Worm (Caenorhabditis elegans) whole organism, L1 larva: ENCODE data around the gene F54C9.11.

Experiments
- C16A3.4 ChIP-seq: fragments of 150-350 bp; optimal IDR thresholded peaks from 2 replicates; lab custom pipeline; 2014; ENCODE audit warnings: missing biosample characterization, missing genetic modification characterization
- F16B12.6 ChIP-seq: fragments of 150-350 bp; optimal IDR thresholded peaks from 2 replicates; lab custom pipeline; 2014; ENCODE audit warnings: missing biosample characterization, missing genetic modification characterization
- aha-1 ChIP-seq: fragments of 150-350 bp; optimal IDR thresholded peaks from 2 replicates; lab custom pipeline; 2014; ENCODE audit warnings: missing biosample characterization, missing genetic modification characterization
- aly-2 ChIP-seq: fragments of 150-350 bp; optimal IDR thresholded peaks from 2 replicates; lab custom pipeline; 2014; ENCODE audit warnings: missing biosample characterization, missing genetic modification characterization
- ceh-63 ChIP-seq: fragments of 200-800 bp; sonication (Bioruptor generic); optimal IDR thresholded peaks from 2 replicates; lab custom pipeline; 2018; ENCODE audit warnings: mild to moderate bottlenecking, missing genetic modification characterization, missing compliant biosample characterization
- ceh-8 ChIP-seq: fragments of 200-800 bp; sonication (Bioruptor generic); optimal IDR thresholded peaks from 2 replicates; lab custom pipeline; 2018; ENCODE audit warnings: mild to moderate bottlenecking, missing genetic modification characterization, moderate library complexity, missing compliant biosample characterization
- ceh-82 ChIP-seq, 3 experiments: fragments of 150-350 bp in 1 of 3; sonication (generic microtip) in 2 of 3; optimal IDR thresholded peaks; 2 replicates each; lab custom pipeline; 2014 to 2017; ENCODE audit warnings: missing biosample characterization in 3 of 3, missing genetic modification characterization in 3 of 3
- ceh-88 ChIP-seq: fragments of 200-800 bp; sonication (Bioruptor generic); IDR thresholded peaks from 2 replicates; pipeline ENCODE4 v1.3.6; 2022; ENCODE audit warnings: missing genetic modification characterization, missing compliant biosample characterization
- dpl-1 ChIP-seq, 3 experiments: fragments of 150-350 bp in 2 of 3; sonication (generic microtip) in 1 of 3; optimal IDR thresholded peaks; 2 replicates each; lab custom pipeline; 2014 to 2017; ENCODE audit warnings: missing biosample characterization in 3 of 3, missing genetic modification characterization in 3 of 3, missing genetic modification reagents in 3 of 3
- egl-27 ChIP-seq, 2 experiments: fragments of 150-350 bp in 1 of 2; sonication (generic microtip); optimal IDR thresholded peaks; 3 replicates each; lab custom pipeline; 2017 to 2018; ENCODE audit warnings: missing biosample characterization in 2 of 2, missing genetic modification characterization in 2 of 2, missing genetic modification reagents in 2 of 2
- elt-3 ChIP-seq, 6 experiments: fragments of 150-350 bp in 1 of 6; sonication (generic microtip); optimal IDR thresholded peaks; 2 replicates each; lab custom pipeline; 2017 to 2018; ENCODE audit warnings: missing biosample characterization in 6 of 6, missing genetic modification characterization in 6 of 6, inconsistent platforms in 1 of 6
- ets-5 ChIP-seq: fragments of 200-800 bp; sonication (Bioruptor generic); IDR thresholded peaks from 2 replicates; pipeline ENCODE4 v1.3.6; 2022; ENCODE audit warnings: missing genetic modification characterization, missing compliant biosample characterization
- fkh-10 ChIP-seq: sonication (generic microtip); optimal IDR thresholded peaks from 2 replicates; lab custom pipeline; 2017; ENCODE audit warnings: missing biosample characterization, missing genetic modification reagents, missing genetic modification characterization
- fkh-8 ChIP-seq: sonication (generic microtip); optimal IDR thresholded peaks from 2 replicates; lab custom pipeline; 2016; ENCODE audit warnings: mild to moderate bottlenecking, missing genetic modification characterization, missing compliant biosample characterization
- fos-1 ChIP-seq: fragments of 150-350 bp; optimal IDR thresholded peaks from 2 replicates; lab custom pipeline; 2014; ENCODE audit warnings: missing biosample characterization, missing genetic modification characterization
- hlh-17 ChIP-seq: fragments of 200-800 bp; sonication (Bioruptor generic); optimal IDR thresholded peaks from 2 replicates; lab custom pipeline; 2018; ENCODE audit warnings: missing genetic modification characterization, mild to moderate bottlenecking, missing compliant biosample characterization, moderate library complexity, borderline replicate concordance
- hlh-4 ChIP-seq: sonication (generic microtip); optimal IDR thresholded peaks from 2 replicates; lab custom pipeline; 2016; ENCODE audit warnings: mild to moderate bottlenecking, missing genetic modification characterization, missing compliant biosample characterization
- isw-1 ChIP-seq: fragments of 200-800 bp; sonication (Bioruptor generic); IDR thresholded peaks from 2 replicates; pipeline ENCODE4 v1.3.6; 2022; ENCODE audit warnings: missing genetic modification characterization, missing compliant biosample characterization
- jun-1 ChIP-seq: fragments of 150-350 bp; optimal IDR thresholded peaks from 2 replicates; lab custom pipeline; 2014; ENCODE audit warnings: missing biosample characterization, missing genetic modification reagents, missing genetic modification characterization
- lin-13 ChIP-seq: fragments of 150-350 bp; optimal IDR thresholded peaks from 2 replicates; lab custom pipeline; 2014; ENCODE audit warnings: missing biosample characterization, missing genetic modification reagents, missing genetic modification characterization
- lin-35 ChIP-seq, 2 experiments: fragments of 150-350 bp; optimal IDR thresholded peaks; 2 replicates each; lab custom pipeline; 2014; ENCODE audit warnings: missing biosample characterization in 2 of 2, missing genetic modification characterization in 2 of 2, missing genetic modification reagents in 2 of 2
- lir-3 ChIP-seq: sonication (generic microtip); optimal IDR thresholded peaks from 2 replicates; lab custom pipeline; 2016; ENCODE audit warnings: mild to moderate bottlenecking, missing genetic modification characterization, moderate library complexity, missing compliant biosample characterization; ENCODE audit not compliant: poor library complexity
- lsy-2 ChIP-seq, 2 experiments: fragments of 150-350 bp; optimal IDR thresholded peaks; 2 replicates each; lab custom pipeline; 2014; ENCODE audit warnings: missing biosample characterization in 2 of 2, missing genetic modification characterization in 2 of 2
- mdl-1 ChIP-seq, 2 experiments: fragments of 150-350 bp; optimal IDR thresholded peaks; 2 replicates each; lab custom pipeline; 2014 to 2017; ENCODE audit warnings: missing biosample characterization in 2 of 2, missing genetic modification characterization in 2 of 2, inconsistent platforms in 1 of 2
- mef-2 ChIP-seq: fragments of 150-350 bp; optimal IDR thresholded peaks from 2 replicates; lab custom pipeline; 2014; ENCODE audit warnings: missing biosample characterization, missing genetic modification characterization
- mep-1 ChIP-seq: fragments of 150-350 bp; optimal IDR thresholded peaks from 2 replicates; lab custom pipeline; 2014; ENCODE audit warnings: missing biosample characterization, missing genetic modification characterization
- nhr-11 ChIP-seq: fragments of 150-350 bp; optimal IDR thresholded peaks from 2 replicates; lab custom pipeline; 2014; ENCODE audit warnings: missing biosample characterization, missing genetic modification characterization
- nhr-19 ChIP-seq: fragments of 200-800 bp; sonication (Bioruptor generic); conservative IDR thresholded peaks from 2 replicates; pipeline ENCODE4 v1.3.6; 2022; ENCODE audit warnings: missing genetic modification characterization, missing compliant biosample characterization
- nhr-20 ChIP-seq: sonication (generic microtip); optimal IDR thresholded peaks from 2 replicates; lab custom pipeline; 2016; ENCODE audit warnings: mild to moderate bottlenecking, missing genetic modification characterization, missing compliant biosample characterization
- nhr-76 ChIP-seq: sonication (generic microtip); optimal IDR thresholded peaks from 2 replicates; lab custom pipeline; 2017; ENCODE audit warnings: missing biosample characterization, missing genetic modification characterization
- nhr-77 ChIP-seq: fragments of 150-350 bp; optimal IDR thresholded peaks from 2 replicates; lab custom pipeline; 2014; ENCODE audit warnings: missing biosample characterization, missing genetic modification characterization
- nhr-84 ChIP-seq: sonication (generic microtip); optimal IDR thresholded peaks from 2 replicates; lab custom pipeline; 2017; ENCODE audit warnings: missing biosample characterization, missing genetic modification characterization
- nhr-85 ChIP-seq: sonication (generic microtip); peaks from one replicate; lab custom pipeline; 2016; ENCODE audit warnings: missing genetic modification characterization, inconsistent platforms, missing compliant biosample characterization
- nhr-90 ChIP-seq: sonication (generic microtip); optimal IDR thresholded peaks from 2 replicates; lab custom pipeline; 2016; ENCODE audit warnings: mild to moderate bottlenecking, missing genetic modification characterization, missing compliant biosample characterization; ENCODE audit not compliant: poor library complexity
- pax-3 ChIP-seq: fragments of 200-800 bp; sonication (Bioruptor generic); optimal IDR thresholded peaks from 2 replicates; lab custom pipeline; 2018; ENCODE audit warnings: mild to moderate bottlenecking, missing genetic modification characterization, moderate library complexity, missing compliant biosample characterization
- pqm-1 ChIP-seq: sonication (generic microtip); optimal IDR thresholded peaks from 3 replicates; lab custom pipeline; 2017; ENCODE audit warnings: missing biosample characterization, missing genetic modification characterization
- rnt-1 ChIP-seq: sonication (generic microtip); optimal IDR thresholded peaks from 2 replicates; lab custom pipeline; 2016; ENCODE audit warnings: mild to moderate bottlenecking, missing genetic modification characterization, moderate library complexity, missing compliant biosample characterization
- snpc-4 ChIP-seq: fragments of 150-350 bp; optimal IDR thresholded peaks from 2 replicates; lab custom pipeline; 2014; ENCODE audit warnings: missing biosample characterization, missing genetic modification characterization
- swsn-7 ChIP-seq: sonication (generic microtip); optimal IDR thresholded peaks from 2 replicates; lab custom pipeline; 2016; ENCODE audit warnings: missing genetic modification characterization, missing compliant biosample characterization
- tlp-1 ChIP-seq: fragments of 150-350 bp; optimal IDR thresholded peaks from 2 replicates; lab custom pipeline; 2014; ENCODE audit warnings: missing biosample characterization, missing genetic modification characterization
- unc-130 ChIP-seq: fragments of 150-350 bp; optimal IDR thresholded peaks from 2 replicates; lab custom pipeline; 2017; ENCODE audit warnings: missing biosample characterization, missing genetic modification characterization, inconsistent platforms
- unc-30 ChIP-seq: sonication (generic microtip); optimal IDR thresholded peaks from 2 replicates; lab custom pipeline; 2017; ENCODE audit warnings: missing biosample characterization, missing genetic modification characterization
- unc-62 ChIP-seq: fragments of 150-350 bp; optimal IDR thresholded peaks from 2 replicates; lab custom pipeline; 2014; ENCODE audit warnings: missing biosample characterization, missing genetic modification reagents, missing genetic modification characterization
- unc-86 ChIP-seq: sonication (generic microtip); optimal IDR thresholded peaks from 2 replicates; lab custom pipeline; 2016; ENCODE audit warnings: missing genetic modification characterization, missing compliant biosample characterization
- unc-98 ChIP-seq: fragments of 200-800 bp; sonication (Bioruptor generic); IDR thresholded peaks from 2 replicates; pipeline ENCODE4 v1.3.6; 2022; ENCODE audit warnings: missing genetic modification characterization, missing compliant biosample characterization
- xbp-1 ChIP-seq: sonication (generic microtip); optimal IDR thresholded peaks from 2 replicates; lab custom pipeline; 2016; ENCODE audit warnings: missing genetic modification characterization, missing compliant biosample characterization
- ztf-11 ChIP-seq, 2 experiments: sonication (generic microtip); optimal IDR thresholded peaks; 2 replicates each; lab custom pipeline; 2016 to 2017; ENCODE audit warnings: missing genetic modification characterization in 2 of 2, missing biosample characterization in 1 of 2, missing compliant biosample characterization in 1 of 2

Gene F54C9.11

DNA sequence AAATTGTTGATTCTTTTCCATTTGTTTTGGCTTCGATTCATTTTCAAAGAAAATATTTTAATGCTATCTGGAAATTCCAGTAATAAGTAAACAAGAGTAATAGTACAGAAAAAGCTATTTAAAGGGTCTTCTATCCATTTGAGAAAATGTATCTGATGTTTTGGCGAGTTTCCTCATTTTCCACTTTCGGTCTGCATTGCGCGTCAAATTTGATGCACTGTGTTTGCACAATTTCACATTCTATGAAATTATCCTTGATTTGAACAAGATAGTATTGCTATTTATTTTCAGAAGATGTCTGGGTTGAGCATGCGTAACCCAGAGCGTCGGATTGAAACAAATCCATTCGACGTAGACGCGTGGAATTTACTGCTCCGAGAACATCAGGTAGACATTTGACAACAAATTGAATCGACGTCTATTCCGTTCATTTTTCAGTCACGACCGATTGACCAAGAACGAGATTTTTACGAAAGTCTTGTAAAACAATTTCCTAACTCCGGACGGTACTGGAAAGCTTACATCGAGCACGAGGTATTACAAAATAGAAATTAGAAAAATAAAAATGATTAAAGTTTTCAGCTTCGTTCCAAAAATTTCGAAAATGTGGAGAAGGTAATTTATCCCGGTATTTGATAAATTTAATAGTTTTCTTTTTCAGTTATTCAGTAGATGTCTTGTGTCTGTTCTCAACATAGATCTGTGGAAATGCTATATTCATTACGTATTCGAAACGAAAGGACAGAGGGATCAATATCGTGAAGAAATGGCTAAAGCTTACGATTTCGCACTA, 18.9 kb upstream of the F54C9.11 start, which contains the start of gene suf-1 (continued):
- no peak for TF ChIP-seq lir-3 (tag; lab: Kevin White, UChicago)
- no peak for TF ChIP-seq egl-27 (tag; optimal IDR thresholded peaks at IDR 0.05; lab: Kevin White, UChicago)
- TF ChIP-seq mef-2 (tag; lab: Kevin White, UChicago) = no peak
- peak; percentile 42 for TF ChIP-seq nhr-90 (tag; lab: Kevin White, UChicago)
- TF ChIP-seq isw-1 = no peak
- TF ChIP-seq pax-3 (tag; lab: Kevin White, UChicago) = no peak
- TF ChIP-seq unc-62 (GFP tag; lab: Kevin White, UChicago) = no peak

DNA sequence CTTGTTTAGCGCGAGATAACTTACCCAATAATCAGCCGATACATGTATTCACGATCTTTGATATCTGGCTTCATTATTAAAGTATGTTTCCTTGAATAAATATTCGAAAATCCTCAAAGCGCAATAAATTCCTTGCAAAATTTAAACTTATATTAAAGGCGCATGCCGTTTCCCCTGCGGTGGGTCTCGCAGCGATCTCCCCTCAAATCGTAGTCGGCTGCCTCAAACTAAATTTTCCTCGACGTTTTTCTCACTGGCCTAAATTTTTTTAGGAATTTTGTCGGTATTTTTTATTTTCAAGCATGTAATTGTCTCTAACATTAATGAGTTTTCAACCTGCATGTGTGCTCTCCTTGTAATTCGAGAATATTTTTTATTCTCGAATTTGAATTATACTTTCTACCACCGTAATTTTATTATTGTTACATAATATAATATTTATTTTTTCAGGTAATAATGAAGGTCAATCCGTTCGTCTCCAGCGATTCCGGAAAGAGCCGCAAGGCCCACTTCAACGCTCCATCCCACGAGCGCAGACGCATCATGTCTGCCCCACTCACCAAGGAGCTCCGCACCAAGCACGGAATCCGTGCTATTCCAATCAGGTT, 17.6 kb upstream of the F54C9.11 start, which contains the start of the genes cpf-1 and rpl-26:
Gene cpf-1, minus strand, starts transcription at position 104 of the 608 bp plus-strand sequence.
Gene rpl-26, plus strand, starts transcription at position 449 of the 608 bp plus-strand sequence.
- no peak for TF ChIP-seq nhr-11 (tag; lab: Kevin White, UChicago)
- peak; percentile 48 for TF ChIP-seq nhr-85
- TF ChIP-seq C16A3.4 (tag; lab: Kevin White, UChicago) = peak; percentile 61
- peak; percentile 37 for TF ChIP-seq jun-1
- no peak for TF ChIP-seq hlh-17
- no peak for TF ChIP-seq fkh-10 (GFP tag; lab: Kevin White, UChicago)
- peak; percentile 70 to 81 for TF ChIP-seq lin-35 (GFP tag; optimal IDR thresholded peaks at IDR 0.05; lab: Kevin White, UChicago)
- peak; percentile 65 to 78 (median 67) for TF ChIP-seq dpl-1 (GFP tag; optimal IDR thresholded peaks at IDR 0.05; lab: Kevin White, UChicago)
- TF ChIP-seq ceh-8 (GFP tag; lab: Kevin White, UChicago) = no peak
- no peak for TF ChIP-seq ceh-88
- TF ChIP-seq hlh-4 = no peak
- TF ChIP-seq ceh-82 (tag; optimal IDR thresholded peaks at IDR 0.05; lab: Kevin White, UChicago) = peak; percentile 10 to 61 (median 23)
- peak; percentile 38; the same call in 1 of the 2 replicates for TF ChIP-seq isw-1
- no peak for TF ChIP-seq unc-98 (GFP tag; lab: Robert Waterston, UW)
- peak; percentile 37 for TF ChIP-seq nhr-77 (tag; lab: Kevin White, UChicago)
- peak; percentile 69 for TF ChIP-seq mep-1 (tag; lab: Kevin White, UChicago)
- no peak for TF ChIP-seq nhr-84 (tag; lab: Kevin White, UChicago)
- TF ChIP-seq mef-2 (tag; lab: Kevin White, UChicago) = no peak
- TF ChIP-seq ceh-63 (GFP tag; lab: Kevin White, UChicago) = no peak
- peak; percentile 12 for TF ChIP-seq lin-13 (GFP tag; lab: Kevin White, UChicago)
- peak; percentile 53 for TF ChIP-seq swsn-7 (tag; lab: Kevin White, UChicago)
- peak; percentile 25 for TF ChIP-seq fos-1 (tag; lab: Kevin White, UChicago)
- peak in 1 of 6 experiments; percentile 84 for TF ChIP-seq elt-3 (tag; optimal IDR thresholded peaks at IDR 0.05; lab: Kevin White, UChicago)
- TF ChIP-seq aly-2 (tag; lab: Kevin White, UChicago) = no peak
- peak; percentile 73 for TF ChIP-seq F16B12.6 (tag; lab: Kevin White, UChicago)
- TF ChIP-seq pqm-1 (tag; lab: Kevin White, UChicago) = no peak
- TF ChIP-seq nhr-19 (GFP tag; lab: Robert Waterston, UW) = peak; percentile 38
- TF ChIP-seq lsy-2 (tag; optimal IDR thresholded peaks at IDR 0.05; lab: Kevin White, UChicago) = peak; percentile 70 to 93
- TF ChIP-seq nhr-76 (tag; lab: Kevin White, UChicago) = no peak
- TF ChIP-seq fkh-8 = peak; percentile 32
- TF ChIP-seq xbp-1 = peak; percentile 48
- TF ChIP-seq egl-27 (tag; optimal IDR thresholded peaks at IDR 0.05; lab: Kevin White, UChicago) = no peak
- TF ChIP-seq mdl-1 (tag; optimal IDR thresholded peaks at IDR 0.05; lab: Kevin White, UChicago) = peak in 1 of 2 experiments; percentile 39
- TF ChIP-seq snpc-4 (tag; lab: Kevin White, UChicago) = peak; percentile 4
- TF ChIP-seq unc-86 (tag; lab: Kevin White, UChicago) = peak; percentile 26
- TF ChIP-seq nhr-20 (tag; lab: Kevin White, UChicago) = peak; percentile 71
- no peak for TF ChIP-seq ets-5 (GFP tag; lab: Robert Waterston, UW)
- TF ChIP-seq tlp-1 = no peak
- TF ChIP-seq ztf-11 (tag; optimal IDR thresholded peaks at IDR 0.05; lab: Kevin White, UChicago) = no peak
- no peak for TF ChIP-seq aha-1 (tag; lab: Kevin White, UChicago)
- no peak for TF ChIP-seq nhr-90 (tag; lab: Kevin White, UChicago)
- TF ChIP-seq rnt-1 (tag; lab: Kevin White, UChicago) = peak; percentile 61
- peak; percentile 56 for TF ChIP-seq unc-130 (tag; lab: Kevin White, UChicago)
- TF ChIP-seq unc-30 (tag; lab: Kevin White, UChicago) = no peak
- no peak for TF ChIP-seq unc-62 (GFP tag; lab: Kevin White, UChicago)
